Worm (Caenorhabditis elegans) whole organism, L1 larva: ENCODE data around the gene slfl-5.

Source experiments
- alr-1 ChIP-seq: fragments of 200-800 bp; sonication (Bioruptor generic); optimal IDR thresholded peaks from 2 replicates; lab custom pipeline; 2018; ENCODE audit warnings: borderline replicate concordance, mild to moderate bottlenecking, missing genetic modification characterization, missing compliant biosample characterization
- elt-2 ChIP-seq: sonication (generic microtip); optimal IDR thresholded peaks from 2 replicates; lab custom pipeline; 2016; ENCODE audit warnings: missing genetic modification characterization, mild to moderate bottlenecking, inconsistent platforms, missing compliant biosample characterization, missing genetic modification reagents
- fkh-10 ChIP-seq: sonication (generic microtip); optimal IDR thresholded peaks from 2 replicates; lab custom pipeline; 2017; ENCODE audit warnings: missing biosample characterization, missing genetic modification reagents, missing genetic modification characterization
- fos-1 ChIP-seq: fragments of 150-350 bp; optimal IDR thresholded peaks from 2 replicates; lab custom pipeline; 2014; ENCODE audit warnings: missing biosample characterization, missing genetic modification characterization
- jun-1 ChIP-seq: fragments of 150-350 bp; optimal IDR thresholded peaks from 2 replicates; lab custom pipeline; 2014; ENCODE audit warnings: missing biosample characterization, missing genetic modification reagents, missing genetic modification characterization
- mdl-1 ChIP-seq, 2 experiments: fragments of 150-350 bp; optimal IDR thresholded peaks; 2 replicates each; lab custom pipeline; 2014 to 2017; ENCODE audit warnings: missing biosample characterization in 2 of 2, missing genetic modification characterization in 2 of 2, inconsistent platforms in 1 of 2
- mef-2 ChIP-seq: fragments of 150-350 bp; optimal IDR thresholded peaks from 2 replicates; lab custom pipeline; 2014; ENCODE audit warnings: missing biosample characterization, missing genetic modification characterization
- nhr-77 ChIP-seq: fragments of 150-350 bp; optimal IDR thresholded peaks from 2 replicates; lab custom pipeline; 2014; ENCODE audit warnings: missing biosample characterization, missing genetic modification characterization
- nhr-84 ChIP-seq: sonication (generic microtip); optimal IDR thresholded peaks from 2 replicates; lab custom pipeline; 2017; ENCODE audit warnings: missing biosample characterization, missing genetic modification characterization

DNA sequence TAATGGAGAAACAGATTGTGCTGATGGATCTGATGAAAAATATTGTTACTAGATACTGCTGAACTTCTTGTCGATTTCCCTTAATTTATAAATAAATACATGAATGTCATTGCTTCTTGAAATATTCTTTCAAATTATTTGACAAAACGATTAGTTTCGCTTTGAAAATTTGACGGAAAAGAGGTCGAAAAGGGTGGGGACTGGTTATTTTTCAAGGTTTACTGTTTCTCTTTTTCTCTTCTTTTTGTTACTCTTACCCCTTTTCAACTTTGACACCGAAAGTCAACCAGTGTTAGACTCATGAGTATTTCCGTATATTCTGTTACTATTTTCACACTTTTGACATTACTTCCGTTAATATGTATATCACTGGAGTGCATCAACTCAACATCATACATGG lies 10.5 kb upstream of the slfl-5 start, which contains the start of gene T04H1.12:
- TF ChIP-seq mdl-1 (tag; optimal IDR thresholded peaks at IDR 0.05; lab: Kevin White, UChicago) (no peak), fos-1 (tag; lab: Kevin White, UChicago) (no peak), fkh-10 (GFP tag; lab: Kevin White, UChicago) (no peak), nhr-77 (tag; lab: Kevin White, UChicago) (no peak), alr-1 (tag; lab: Kevin White, UChicago) (no peak), mef-2 (tag; lab: Kevin White, UChicago) (no peak), nhr-84 (tag; lab: Kevin White, UChicago) (no peak), jun-1 (tag; lab: Kevin White, UChicago) (no peak), elt-2 (tag; lab: Kevin White, UChicago) (no peak)
